Fruit fly (Drosophila melanogaster): Measurements from ENCODE around the gene CG17834.

CG17834 gene

DNA sequence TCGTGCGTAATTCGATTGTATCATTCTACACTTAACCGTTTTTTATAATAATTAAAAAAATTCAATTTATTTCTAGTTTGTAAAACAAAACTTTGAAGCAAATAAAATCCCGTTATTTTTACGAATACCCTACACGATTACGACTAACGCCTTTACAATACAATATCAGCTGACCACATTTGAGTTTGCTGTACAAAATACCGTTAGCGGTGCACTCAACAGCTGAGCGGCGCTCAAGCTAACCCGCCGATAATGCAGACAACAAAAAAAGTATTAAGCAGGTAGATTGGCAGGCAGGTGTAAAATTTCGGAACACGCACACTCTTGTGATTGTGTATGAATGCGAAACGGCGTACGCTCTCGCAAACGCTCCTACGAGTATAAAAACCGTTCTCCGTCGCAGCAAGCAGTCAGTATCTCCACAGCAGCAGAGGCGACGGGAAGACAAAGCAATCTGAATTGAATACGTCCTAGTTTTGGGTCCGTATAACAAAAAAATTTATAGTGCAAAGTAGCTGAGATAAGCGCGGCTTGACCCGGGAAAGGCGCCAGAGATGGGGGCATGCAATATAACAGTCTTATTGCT, 7.1 kb upstream of the CG17834 start, which contains the start of gene Acer (continued):
- TF ChIP-seq CG1602 (GFP tag; optimal IDR thresholded peaks at IDR 0.05), result no peak
- no peak for TF ChIP-seq CG9817 (tag; optimal IDR thresholded peaks at IDR 0.05)
- no peak for TF ChIP-seq Elba2 (GFP tag; optimal IDR thresholded peaks at IDR 0.05)
- no peak for TF ChIP-seq TFAM (GFP tag; optimal IDR thresholded peaks at IDR 0.05)
- TF ChIP-seq Stat92E (GFP tag; optimal IDR thresholded peaks at IDR 0.05), result peak in 1 of 3 experiments; percentile 26
- no peak for TF ChIP-seq CG15073 (GFP tag; optimal IDR thresholded peaks at IDR 0.05)
- peak; percentile 95 for TF ChIP-seq wek (GFP tag; optimal IDR thresholded peaks at IDR 0.05)
- no peak for TF ChIP-seq Oli (tag; optimal IDR thresholded peaks at IDR 0.05)
- TF ChIP-seq HmgZ (tag; optimal IDR thresholded peaks at IDR 0.05), result peak; percentile 13
- 0 out of 3 replicates have a peak, but pooled peaks have one; percentile 57 for TF ChIP-seq ci (GFP tag; IDR thresholded peaks at IDR 0.05)
- peak; percentile 30 for TF ChIP-seq CG2712 (tag; optimal IDR thresholded peaks at IDR 0.05)
- peak; percentile 34; the same call in 1 of the 2 replicates for TF ChIP-seq Bgb (GFP tag; IDR thresholded peaks at IDR 0.05; ENCODE audit: partially characterized antibody)
- peak; percentile 24 for TF ChIP-seq Kr (GFP tag; optimal IDR thresholded peaks at IDR 0.05)
- TF ChIP-seq Optix (GFP tag; IDR thresholded peaks at IDR 0.05), result no peak
- TF ChIP-seq ftz-f1 (GFP tag; optimal IDR thresholded peaks at IDR 0.05), result no peak
- TF ChIP-seq CG17361 (GFP tag; IDR thresholded peaks at IDR 0.05), result peak; percentile 34; the same call in 2 of the 3 replicates
- TF ChIP-seq maf-S (GFP tag; optimal IDR thresholded peaks at IDR 0.05), result no peak
- no peak for TF ChIP-seq H15 (GFP tag; IDR thresholded peaks at IDR 0.05)
- peak; percentile 24 for TF ChIP-seq pzg (GFP tag; optimal IDR thresholded peaks at IDR 0.05)
- peak; percentile 0 for TF ChIP-seq CG17829 (tag; optimal IDR thresholded peaks at IDR 0.05)
- TF ChIP-seq gro (GFP tag; optimal IDR thresholded peaks at IDR 0.05), result peak; percentile 24
- no peak for TF ChIP-seq ara (GFP tag; IDR thresholded peaks at IDR 0.05)
- TF ChIP-seq Dfd (GFP tag; optimal IDR thresholded peaks at IDR 0.05), result no peak
- TF ChIP-seq CG13296 (GFP tag; optimal IDR thresholded peaks at IDR 0.05), result peak; percentile 22
- no peak for TF ChIP-seq CG16779 (GFP tag; IDR thresholded peaks at IDR 0.05)
- peak; percentile 56 for TF ChIP-seq CG13287 (GFP tag; IDR thresholded peaks at IDR 0.05; ENCODE audit: partially characterized antibody)
- no peak for TF ChIP-seq mld (GFP tag; IDR thresholded peaks at IDR 0.05; ENCODE audit: partially characterized antibody)
- TF ChIP-seq nmo (GFP tag; optimal IDR thresholded peaks at IDR 0.05), result peak; percentile 20
- peak; percentile 29 for TF ChIP-seq MESR4 (GFP tag; optimal IDR thresholded peaks at IDR 0.05)
- TF ChIP-seq nau (GFP tag; optimal IDR thresholded peaks at IDR 0.05), result no peak
- peak; percentile 9 for TF ChIP-seq zen (tag; optimal IDR thresholded peaks at IDR 0.05)
- peak; percentile 11 for TF ChIP-seq nom (GFP tag; optimal IDR thresholded peaks at IDR 0.05)
- TF ChIP-seq CG3847 (GFP tag; IDR thresholded peaks at IDR 0.05), result no peak
- TF ChIP-seq Pdp1 (GFP tag; optimal IDR thresholded peaks at IDR 0.05), result peak in 1 of 2 experiments; percentile 22
- TF ChIP-seq pan (optimal IDR thresholded peaks at IDR 0.05), result no peak
- peak in 1 of 2 experiments; percentile 23 for TF ChIP-seq pan (GFP tag; optimal IDR thresholded peaks at IDR 0.05 in 1 of 2, IDR thresholded peaks at IDR 0.05 in 1 of 2)
- 0 out of 3 replicates have a peak, but pooled peaks have one; percentile 29 for TF ChIP-seq knrl (GFP tag; IDR thresholded peaks at IDR 0.05; ENCODE audit: partially characterized antibody)
- no peak for TF ChIP-seq ems (GFP tag; optimal IDR thresholded peaks at IDR 0.05)
- TF ChIP-seq CG9437 (GFP tag; optimal IDR thresholded peaks at IDR 0.05), result peak; percentile 14
- TF ChIP-seq CG11560 (tag; IDR thresholded peaks at IDR 0.05), result no peak
- TF ChIP-seq CG7987 (GFP tag; optimal IDR thresholded peaks at IDR 0.05), result no peak
- peak; percentile 14 for TF ChIP-seq CG8924 (tag; optimal IDR thresholded peaks at IDR 0.05)
- no peak for TF ChIP-seq CG12155 (GFP tag; optimal IDR thresholded peaks at IDR 0.05)
- TF ChIP-seq crc (GFP tag; optimal IDR thresholded peaks at IDR 0.05), result no peak
- no peak for TF ChIP-seq CG12744 (GFP tag; optimal IDR thresholded peaks at IDR 0.05)
- TF ChIP-seq unc-4 (GFP tag; IDR thresholded peaks at IDR 0.05; ENCODE audit: partially characterized antibody), result 0 out of 2 replicates have a peak, but pooled peaks have one; percentile 35
- 0 out of 3 replicates have a peak, but pooled peaks have one; percentile 23 for TF ChIP-seq z (GFP tag; IDR thresholded peaks at IDR 0.05)
- TF ChIP-seq D19B (GFP tag; optimal IDR thresholded peaks at IDR 0.05), result no peak
- TF ChIP-seq CG7745 (tag; optimal IDR thresholded peaks at IDR 0.05), result no peak
